Fruit fly (Drosophila melanogaster): ENCODE results near the gene pasha.
A peak's percentile ranks its signal among the peaks of the same experiment; 100 is the strongest.

The pasha gene

DNA sequence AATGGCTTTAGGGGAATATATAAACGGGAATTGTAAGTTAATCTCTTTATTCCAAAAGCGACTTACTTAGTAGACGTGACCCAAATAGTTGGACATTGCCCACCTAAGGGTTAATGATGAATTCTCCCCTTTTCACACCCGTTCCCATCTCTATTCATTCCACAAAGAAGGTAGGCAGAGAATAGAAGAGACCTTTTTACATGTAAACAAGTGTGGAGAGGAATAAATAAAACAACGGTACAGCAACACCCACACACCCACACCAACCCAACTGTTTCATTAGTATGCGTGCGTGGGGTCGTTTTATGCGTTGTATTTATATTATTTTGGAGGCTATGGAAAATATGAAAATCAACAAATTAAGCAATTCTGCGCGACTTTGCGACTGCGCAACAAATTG is 9.7 kb upstream of the pasha start (continued):
- TF ChIP-seq CG10959 (GFP tag; IDR thresholded peaks at IDR 0.05) (no peak), CG9609 (GFP tag; optimal IDR thresholded peaks at IDR 0.05) (no peak), NfI (GFP tag; optimal IDR thresholded peaks at IDR 0.05) (no peak), luna (GFP tag; optimal IDR thresholded peaks at IDR 0.05) (no peak), CG17612 (GFP tag; IDR thresholded peaks at IDR 0.05) (no peak), ase (GFP tag; IDR thresholded peaks at IDR 0.05) (no peak), CG1832 (GFP tag; optimal IDR thresholded peaks at IDR 0.05) (no peak), CG1024 (GFP tag; IDR thresholded peaks at IDR 0.05) (no peak), CG8478 (optimal IDR thresholded peaks at IDR 0.05) (no peak), CG4328 (GFP tag; optimal IDR thresholded peaks at IDR 0.05) (peak; percentile 14), gsb-n (tag; optimal IDR thresholded peaks at IDR 0.05) (no peak), Sry-β (GFP tag; optimal IDR thresholded peaks at IDR 0.05) (no peak), CG12236 (GFP tag; optimal IDR thresholded peaks at IDR 0.05) (no peak), CG30431 (GFP tag; optimal IDR thresholded peaks at IDR 0.05) (no peak), dmrt11E (tag; optimal IDR thresholded peaks at IDR 0.05) (no peak), CG10565 (GFP tag; optimal IDR thresholded peaks at IDR 0.05) (no peak), CG14710 (tag; optimal IDR thresholded peaks at IDR 0.05) (no peak), Asciz (GFP tag; optimal IDR thresholded peaks at IDR 0.05) (peak; percentile 43), CG30403 (GFP tag; optimal IDR thresholded peaks at IDR 0.05) (no peak), Hr78 (GFP tag; optimal IDR thresholded peaks at IDR 0.05) (peak in 1 of 2 experiments; percentile 31), CG17385 (GFP tag; optimal IDR thresholded peaks at IDR 0.05) (peak; percentile 29), esg (GFP tag; conservative IDR thresholded peaks at IDR 0.05) (no peak), cas (GFP tag; IDR thresholded peaks at IDR 0.05) (no peak), vvl (GFP tag; IDR thresholded peaks at IDR 0.05) (no peak), MTF-1 (GFP tag; optimal IDR thresholded peaks at IDR 0.05; ENCODE audit: borderline replicate concordance) (peak; percentile 38), pzg (GFP tag; optimal IDR thresholded peaks at IDR 0.05) (no peak), caup (GFP tag; optimal IDR thresholded peaks at IDR 0.05; ENCODE audit: severe bottlenecking) (peak; percentile 20), sug (tag; optimal IDR thresholded peaks at IDR 0.05) (peak; percentile 39), CG13287 (GFP tag; IDR thresholded peaks at IDR 0.05; ENCODE audit: partially characterized antibody) (no peak), Awh (GFP tag; IDR thresholded peaks at IDR 0.05) (no peak), CG13296 (GFP tag; optimal IDR thresholded peaks at IDR 0.05) (peak; percentile 29), Sox102F (GFP tag; optimal IDR thresholded peaks at IDR 0.05) (no peak), CG4707 (GFP tag; optimal IDR thresholded peaks at IDR 0.05) (no peak), unpg (GFP tag; optimal IDR thresholded peaks at IDR 0.05) (no peak), wor (GFP tag; IDR thresholded peaks at IDR 0.05) (no peak), eyg (GFP tag; optimal IDR thresholded peaks at IDR 0.05) (no peak), amos (GFP tag; IDR thresholded peaks at IDR 0.05; ENCODE audit: partially characterized antibody) (no peak), org-1 (GFP tag; optimal IDR thresholded peaks at IDR 0.05) (no peak), nmo (GFP tag; optimal IDR thresholded peaks at IDR 0.05) (no peak), CkIIα-i1 (GFP tag; IDR thresholded peaks at IDR 0.05) (no peak), CG7987 (GFP tag; optimal IDR thresholded peaks at IDR 0.05) (no peak), Drgx (GFP tag; IDR thresholded peaks at IDR 0.05) (no peak), oc (tag; optimal IDR thresholded peaks at IDR 0.05) (no peak), fd3F (GFP tag; optimal IDR thresholded peaks at IDR 0.05) (no peak), HHEX (GFP tag; optimal IDR thresholded peaks at IDR 0.05) (no peak), HLH54F (GFP tag; optimal IDR thresholded peaks at IDR 0.05) (no peak), CG12391 (tag; optimal IDR thresholded peaks at IDR 0.05) (no peak), CG33557 (GFP tag; optimal IDR thresholded peaks at IDR 0.05) (no peak), CG1233 (GFP tag; optimal IDR thresholded peaks at IDR 0.05) (peak; percentile 4), CG17359 (tag; optimal IDR thresholded peaks at IDR 0.05) (no peak), gfzf (GFP tag; optimal IDR thresholded peaks at IDR 0.05) (no peak)

Measured in whole organism, embryonic.